Fruit fly (Drosophila melanogaster): ENCODE data around the gene tll.

tll gene

DNA sequence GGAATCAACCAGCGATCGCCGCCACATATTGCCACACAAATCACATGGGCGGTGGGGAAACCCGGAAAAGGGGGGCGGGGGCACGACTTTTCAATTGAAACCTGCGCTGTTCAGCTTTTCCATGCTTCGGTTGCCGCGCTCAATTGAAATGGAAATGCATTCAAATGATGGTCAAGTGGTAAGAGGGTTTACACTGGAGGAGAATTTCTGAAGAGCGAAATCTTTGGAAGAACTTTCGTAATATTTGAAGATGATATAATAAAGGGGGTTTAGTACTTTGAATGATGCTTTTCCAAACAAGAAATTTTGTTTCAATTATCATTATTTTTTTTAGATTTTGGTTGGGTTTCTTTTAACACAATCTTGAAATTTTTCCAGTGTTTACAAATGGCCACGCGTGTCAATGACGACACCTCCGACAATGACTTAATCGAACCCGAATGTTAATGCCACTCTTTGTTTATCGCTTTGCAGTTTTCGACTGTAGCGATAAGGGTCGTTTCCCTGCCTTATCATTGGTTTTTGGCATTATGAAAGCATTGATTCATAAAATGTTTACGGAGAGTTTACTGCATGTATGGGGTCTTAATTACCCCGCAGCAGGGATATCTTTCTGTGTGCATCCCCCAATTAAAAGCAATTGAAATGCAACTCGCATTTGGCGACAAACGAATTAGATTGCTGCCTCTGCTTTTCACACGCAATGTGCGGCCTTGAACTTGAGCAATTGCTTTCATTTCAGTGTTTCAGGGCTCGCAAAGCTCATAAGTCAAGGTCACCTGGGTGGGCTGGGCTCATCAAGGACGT lies 39.5 kb upstream of the tll start:
- TF ChIP-seq rib (GFP tag; IDR thresholded peaks at IDR 0.05), result no peak
- TF ChIP-seq CG5180 (GFP tag; optimal IDR thresholded peaks at IDR 0.05), result peak; percentile 31
- no peak for TF ChIP-seq eyg (GFP tag; optimal IDR thresholded peaks at IDR 0.05)
- no peak for TF ChIP-seq Hr78 (GFP tag; optimal IDR thresholded peaks at IDR 0.05)
- TF ChIP-seq lbe (GFP tag; optimal IDR thresholded peaks at IDR 0.05), result no peak
- TF ChIP-seq Lhr (GFP tag; optimal IDR thresholded peaks at IDR 0.05), result no peak
- TF ChIP-seq CG15269 (tag; optimal IDR thresholded peaks at IDR 0.05), result peak; percentile 61
- no peak for TF ChIP-seq NC2α (GFP tag; optimal IDR thresholded peaks at IDR 0.05)
- TF ChIP-seq bigmax (GFP tag; optimal IDR thresholded peaks at IDR 0.05), result no peak
- 0 out of 2 replicates have a peak, but pooled peaks have one; percentile 28 for TF ChIP-seq CG32767 (GFP tag; IDR thresholded peaks at IDR 0.05)
- TF ChIP-seq br (optimal IDR thresholded peaks at IDR 0.05), result no peak
- no peak for TF ChIP-seq CG3407 (GFP tag; optimal IDR thresholded peaks at IDR 0.05)
- peak; percentile 47; the same call in 1 of the 2 replicates for TF ChIP-seq sisA (GFP tag; IDR thresholded peaks at IDR 0.05)
- no peak for TF ChIP-seq ssp (GFP tag; IDR thresholded peaks at IDR 0.05)
- TF ChIP-seq ato (GFP tag; IDR thresholded peaks at IDR 0.05; ENCODE audit: partially characterized antibody), result no peak
- TF ChIP-seq bcd (GFP tag; optimal IDR thresholded peaks at IDR 0.05), result peak; percentile 20
- TF ChIP-seq Mes4 (GFP tag; optimal IDR thresholded peaks at IDR 0.05), result no peak
- TF ChIP-seq onecut (GFP tag; IDR thresholded peaks at IDR 0.05), result no peak
- TF ChIP-seq CG7839 (tag; optimal IDR thresholded peaks at IDR 0.05), result peak; percentile 60
- TF ChIP-seq zen (tag; optimal IDR thresholded peaks at IDR 0.05), result no peak
- no peak for TF ChIP-seq cas (GFP tag; IDR thresholded peaks at IDR 0.05)
- no peak for TF ChIP-seq Camta (GFP tag; optimal IDR thresholded peaks at IDR 0.05)
- peak; percentile 27 for TF ChIP-seq Hmr (GFP tag; optimal IDR thresholded peaks at IDR 0.05)
- peak; percentile 30 for TF ChIP-seq CG13775 (GFP tag; optimal IDR thresholded peaks at IDR 0.05)
- peak; percentile 52 for TF ChIP-seq CG2678 (tag; optimal IDR thresholded peaks at IDR 0.05)
- no peak for TF ChIP-seq repo (GFP tag; optimal IDR thresholded peaks at IDR 0.05)
- peak; percentile 21 for TF ChIP-seq CG4424 (GFP tag; optimal IDR thresholded peaks at IDR 0.05)
- no peak for TF ChIP-seq Six4 (GFP tag; optimal IDR thresholded peaks at IDR 0.05)
- TF ChIP-seq crp (GFP tag; optimal IDR thresholded peaks at IDR 0.05), result no peak
- peak; percentile 45 for TF ChIP-seq CoRest (tag; optimal IDR thresholded peaks at IDR 0.05)
- no peak for TF ChIP-seq tgo (GFP tag; IDR thresholded peaks at IDR 0.05)
- TF ChIP-seq CG7271 (tag; optimal IDR thresholded peaks at IDR 0.05), result no peak
- TF ChIP-seq crc (GFP tag; optimal IDR thresholded peaks at IDR 0.05), result no peak
- TF ChIP-seq yki (optimal IDR thresholded peaks at IDR 0.05), result no peak
- no peak for TF ChIP-seq E2f1 (GFP tag; IDR thresholded peaks at IDR 0.05)
- peak; percentile 47 for TF ChIP-seq PHDP (tag; optimal IDR thresholded peaks at IDR 0.05)
- TF ChIP-seq CG1602 (GFP tag; optimal IDR thresholded peaks at IDR 0.05), result peak; percentile 28
- no peak for TF ChIP-seq B-H2 (GFP tag; optimal IDR thresholded peaks at IDR 0.05)
- TF ChIP-seq CG7987 (GFP tag; optimal IDR thresholded peaks at IDR 0.05), result no peak
- no peak for TF ChIP-seq cg (GFP tag; optimal IDR thresholded peaks at IDR 0.05)
- peak in 1 of 2 experiments; percentile 68 for TF ChIP-seq Pdp1 (GFP tag; optimal IDR thresholded peaks at IDR 0.05)
- TF ChIP-seq Dek (tag; optimal IDR thresholded peaks at IDR 0.05), result peak; percentile 12
- TF ChIP-seq CG2889 (GFP tag; IDR thresholded peaks at IDR 0.05), result no peak
- TF ChIP-seq schlank (tag; optimal IDR thresholded peaks at IDR 0.05), result no peak
- peak; percentile 67 for TF ChIP-seq row (GFP tag; IDR thresholded peaks at IDR 0.05)
- no peak for TF ChIP-seq grn (GFP tag; optimal IDR thresholded peaks at IDR 0.05)
- TF ChIP-seq CG6791 (GFP tag; IDR thresholded peaks at IDR 0.05; ENCODE audit: partially characterized antibody), result 0 out of 3 replicates have a peak, but pooled peaks have one; percentile 6
- TF ChIP-seq Nf-YA (GFP tag; IDR thresholded peaks at IDR 0.05), result no peak
- no peak for TF ChIP-seq CG6654 (GFP tag; optimal IDR thresholded peaks at IDR 0.05)
